Worm (Caenorhabditis elegans): Measurements from ENCODE around the gene Y59E9AL.8.

ce11 chrIV:5228619-5229018 lies 4.5 kb upstream of the Y59E9AL.8 start, which contains the start of gene thn-6:
- TF ChIP-seq elt-4 (tag; optimal IDR thresholded peaks at IDR 0.05) (no peak), unc-55 (GFP tag; optimal IDR thresholded peaks at IDR 0.05) (no peak), fax-1 (tag; optimal IDR thresholded peaks at IDR 0.05) (no peak), pqm-1 (tag; optimal IDR thresholded peaks at IDR 0.05) (no peak)
